Fruit fly (Drosophila melanogaster) whole organism, embryonic: Measurements from ENCODE around the gene CG15353.

Source experiments
- Atf3 ChIP-seq: fragments of 200-800 bp; sonication (Bioruptor generic); optimal IDR thresholded peaks from 3 replicates; lab custom pipeline; 2016; ENCODE audit warnings: missing biosample characterization, missing genetic modification characterization
- Awh ChIP-seq: fragments of 200-800 bp; sonication (Bioruptor generic); IDR thresholded peaks from 2 replicates; pipeline ENCODE4, ENCODE4 v1.3.6; 2022; ENCODE audit warnings: missing biosample characterization, missing genetic modification characterization
- CG1024 ChIP-seq: fragments of 200-800 bp; sonication (Bioruptor generic); IDR thresholded peaks from 2 replicates; pipeline ENCODE4 v1.3.6; 2022; ENCODE audit warnings: missing biosample characterization, missing genetic modification characterization
- CG12659 ChIP-seq: fragments of 200-800 bp; sonication (Bioruptor generic); optimal IDR thresholded peaks from 3 replicates; lab custom pipeline; 2017; ENCODE audit warnings: mild to moderate bottlenecking, missing biosample characterization, missing genetic modification reagents, missing genetic modification characterization
- CG14050 ChIP-seq: fragments of 200-800 bp; sonication (Bioruptor generic); IDR thresholded peaks from 3 replicates; pipeline ENCODE4 v1.3.6; 2022; ENCODE audit warnings: missing biosample characterization, missing genetic modification characterization
- CG14965 ChIP-seq: fragments of 200-800 bp; sonication (Bioruptor generic); optimal IDR thresholded peaks from 2 replicates; lab custom pipeline; 2016; ENCODE audit warnings: missing biosample characterization, missing genetic modification characterization, borderline replicate concordance
- CG1603 ChIP-seq: fragments of 200-800 bp; sonication (Bioruptor generic); optimal IDR thresholded peaks from 2 replicates; lab custom pipeline; 2019; ENCODE audit warnings: missing biosample characterization, mild to moderate bottlenecking, missing genetic modification characterization, moderate library complexity
- CG17829 ChIP-seq: fragments of 200-800 bp; optimal IDR thresholded peaks from 2 replicates; lab custom pipeline; 2019; ENCODE audit warnings: missing biosample characterization, mild to moderate bottlenecking, missing genetic modification characterization, moderate library complexity
- CG17912 ChIP-seq: fragments of 200-800 bp; sonication (Bioruptor generic); optimal IDR thresholded peaks from 2 replicates; lab custom pipeline; 2018; ENCODE audit warnings: missing biosample characterization, mild to moderate bottlenecking, missing genetic modification characterization
- CG18476 ChIP-seq: fragments of 200-800 bp; sonication (Bioruptor generic); optimal IDR thresholded peaks from 2 replicates; lab custom pipeline; 2016; ENCODE audit warnings: missing biosample characterization, mild to moderate bottlenecking, missing genetic modification characterization
- CG18619 ChIP-seq: fragments of 200-800 bp; sonication (Bioruptor generic); optimal IDR thresholded peaks from 3 replicates; lab custom pipeline; 2017; ENCODE audit warnings: missing biosample characterization, mild to moderate bottlenecking, missing genetic modification characterization
- CG3838 ChIP-seq: fragments of 200-800 bp; sonication (Bioruptor generic); optimal IDR thresholded peaks from 3 replicates; lab custom pipeline; 2016; ENCODE audit warnings: missing biosample characterization, missing genetic modification characterization
- CG4404 ChIP-seq: fragments of 200-800 bp; sonication (Bioruptor generic); IDR thresholded peaks from 2 replicates; pipeline ENCODE4 v1.3.6; 2022; ENCODE audit warnings: missing biosample characterization, missing genetic modification characterization
- CG4424 ChIP-seq: fragments of 200-800 bp; sonication (Bioruptor generic); optimal IDR thresholded peaks from 3 replicates; lab custom pipeline; 2016; ENCODE audit warnings: missing biosample characterization, missing genetic modification characterization
- CG4820 ChIP-seq: fragments of 200-800 bp; sonication (Bioruptor generic); optimal IDR thresholded peaks from 3 replicates; lab custom pipeline; 2016; ENCODE audit warnings: missing biosample characterization, missing genetic modification characterization
- CG6654 ChIP-seq: fragments of 200-800 bp; sonication (Bioruptor generic); optimal IDR thresholded peaks from 2 replicates; lab custom pipeline; 2017; ENCODE audit warnings: missing biosample characterization, mild to moderate bottlenecking, missing genetic modification characterization
- CG7271 ChIP-seq: fragments of 200-800 bp; sonication (Bioruptor generic); optimal IDR thresholded peaks from 2 replicates; lab custom pipeline; 2018; ENCODE audit warnings: missing biosample characterization, mild to moderate bottlenecking, missing genetic modification characterization, moderate library complexity
- CG7963 ChIP-seq: fragments of 200-800 bp; sonication (Bioruptor generic); IDR thresholded peaks from 3 replicates; pipeline ENCODE4 v1.3.6; 2022; ENCODE audit warnings: missing biosample characterization, missing genetic modification characterization; ENCODE audit not compliant: partially characterized antibody
- CG9797 ChIP-seq: fragments of 200-800 bp; sonication (Bioruptor generic); optimal IDR thresholded peaks from 3 replicates; lab custom pipeline; 2018; ENCODE audit warnings: missing biosample characterization, mild to moderate bottlenecking, missing genetic modification characterization
- E2f1 ChIP-seq: fragments of 200-800 bp; sonication (Bioruptor generic); IDR thresholded peaks from 2 replicates; pipeline ENCODE4 v1.3.6; 2022; ENCODE audit warnings: missing biosample characterization, missing genetic modification characterization
- Gug ChIP-seq: fragments of 200-800 bp; sonication (Bioruptor generic); IDR thresholded peaks from 4 replicates; pipeline ENCODE4 v1.3.6; 2022; ENCODE audit warnings: missing biosample characterization, missing genetic modification characterization
- Hand ChIP-seq: fragments of 200-800 bp; sonication (Bioruptor generic); optimal IDR thresholded peaks from 2 replicates; lab custom pipeline; 2017; ENCODE audit warnings: mild to moderate bottlenecking, missing biosample characterization, missing genetic modification reagents, missing genetic modification characterization
- Hey ChIP-seq: fragments of 200-800 bp; sonication (Bioruptor generic); optimal IDR thresholded peaks from 3 replicates; lab custom pipeline; 2018; ENCODE audit warnings: missing biosample characterization, mild to moderate bottlenecking, missing genetic modification characterization
- Hsf ChIP-seq: fragments of 200-800 bp; sonication (Bioruptor generic); optimal IDR thresholded peaks from 3 replicates; lab custom pipeline; 2016; ENCODE audit warnings: missing biosample characterization, missing genetic modification characterization
- Meics ChIP-seq: fragments of 200-800 bp; sonication (Bioruptor generic); optimal IDR thresholded peaks from 2 replicates; lab custom pipeline; 2017; ENCODE audit warnings: missing biosample characterization, mild to moderate bottlenecking, missing genetic modification characterization
- Opbp ChIP-seq: fragments of 200-800 bp; sonication (Bioruptor generic); IDR thresholded peaks from 3 replicates; pipeline ENCODE4 v1.3.6; 2022; ENCODE audit warnings: missing biosample characterization, missing genetic modification characterization; ENCODE audit not compliant: partially characterized antibody
- Rfx ChIP-seq: fragments of 200-800 bp; sonication (Bioruptor generic); IDR thresholded peaks from 2 replicates; pipeline ENCODE4 v1.3.6; 2022; ENCODE audit warnings: missing biosample characterization, missing genetic modification characterization
- Sin3A ChIP-seq: fragments of >200 bp; optimal IDR thresholded peaks from 2 replicates; lab custom pipeline; 2018
- Ssrp ChIP-seq: fragments of 200-800 bp; sonication (Bioruptor generic); optimal IDR thresholded peaks from 2 replicates; lab custom pipeline; 2018; ENCODE audit warnings: missing biosample characterization, mild to moderate bottlenecking, missing genetic modification characterization, moderate library complexity
- Xrp1 ChIP-seq: fragments of 200-800 bp; sonication (Bioruptor generic); IDR thresholded peaks from 2 replicates; pipeline ENCODE4 v1.3.6; 2022; ENCODE audit warnings: missing biosample characterization, missing genetic modification characterization
- ac ChIP-seq: fragments of 200-800 bp; sonication (Bioruptor generic); optimal IDR thresholded peaks from 3 replicates; lab custom pipeline; 2017; ENCODE audit warnings: missing biosample characterization, mild to moderate bottlenecking, missing genetic modification characterization
- cas ChIP-seq: fragments of 200-800 bp; sonication (Bioruptor generic); IDR thresholded peaks from 2 replicates; pipeline ENCODE4 v1.3.6; 2022; ENCODE audit warnings: missing biosample characterization, missing genetic modification characterization
- chinmo ChIP-seq: fragments of 200-800 bp; sonication (Bioruptor generic); IDR thresholded peaks from 4 replicates; pipeline ENCODE4 v1.3.6; 2022; ENCODE audit warnings: missing biosample characterization, missing genetic modification characterization; ENCODE audit not compliant: partially characterized antibody
- chn ChIP-seq: fragments of 200-800 bp; sonication (Bioruptor generic); optimal IDR thresholded peaks from 2 replicates; lab custom pipeline; 2016; ENCODE audit warnings: missing biosample characterization, missing genetic modification characterization
- da ChIP-seq: fragments of 200-800 bp; sonication (Bioruptor generic); optimal IDR thresholded peaks from 2 replicates; lab custom pipeline; 2016; ENCODE audit warnings: missing biosample characterization, missing genetic modification characterization
- dmrt99B ChIP-seq: fragments of 200-800 bp; sonication (Bioruptor generic); optimal IDR thresholded peaks from 2 replicates; lab custom pipeline; 2018; ENCODE audit warnings: missing biosample characterization, mild to moderate bottlenecking, missing genetic modification characterization, moderate library complexity
- dpn ChIP-seq, 2 experiments: fragments of 200-800 bp; sonication (Bioruptor generic); optimal IDR thresholded peaks; 3 replicates each; lab custom pipeline; 2016; ENCODE audit warnings: missing biosample characterization in 2 of 2, missing genetic modification characterization in 2 of 2
- eve ChIP-seq, 2 experiments: fragments of >200 bp; optimal IDR thresholded peaks; 2 replicates each; lab custom pipeline; 2017; ENCODE audit warnings: missing biosample characterization in 2 of 2, missing genetic modification characterization in 2 of 2
- ewg ChIP-seq: fragments of 200-800 bp; sonication (Bioruptor generic); optimal IDR thresholded peaks from 3 replicates; lab custom pipeline; 2017; ENCODE audit warnings: mild to moderate bottlenecking, missing biosample characterization, missing genetic modification reagents, missing genetic modification characterization
- hkb ChIP-seq, 2 experiments: fragments of 200-800 bp in 1 of 2; fragments of >200 bp in 1 of 2; sonication (Bioruptor generic) in 1 of 2; IDR thresholded peaks in 1 of 2; optimal IDR thresholded peaks in 1 of 2; 2 replicates each; pipeline versions ENCODE4 v1.3.6 to Lab custom; 2017 to 2022; ENCODE audit warnings: missing biosample characterization in 1 of 2, missing genetic modification characterization in 1 of 2
- ind ChIP-seq: fragments of 200-800 bp; sonication (Bioruptor generic); optimal IDR thresholded peaks from 3 replicates; lab custom pipeline; 2016; ENCODE audit warnings: missing biosample characterization, missing genetic modification characterization
- ken ChIP-seq: fragments of 200-800 bp; sonication (Bioruptor generic); IDR thresholded peaks from 3 replicates; pipeline ENCODE4 v1.3.6; 2022; ENCODE audit warnings: missing biosample characterization, missing genetic modification characterization
- nmo ChIP-seq: fragments of 200-800 bp; sonication (Bioruptor generic); optimal IDR thresholded peaks from 2 replicates; lab custom pipeline; 2018; ENCODE audit warnings: missing biosample characterization, mild to moderate bottlenecking, missing genetic modification characterization, moderate library complexity
- odd ChIP-seq: fragments of 200-800 bp; sonication (Bioruptor generic); optimal IDR thresholded peaks from 2 replicates; lab custom pipeline; 2017; ENCODE audit warnings: missing biosample characterization, mild to moderate bottlenecking, missing genetic modification characterization
- pum ChIP-seq: fragments of 200-800 bp; sonication (Bioruptor generic); optimal IDR thresholded peaks from 2 replicates; lab custom pipeline; 2016; ENCODE audit warnings: missing biosample characterization, missing genetic modification characterization
- so ChIP-seq: fragments of 200-800 bp; sonication (Bioruptor generic); IDR thresholded peaks from 3 replicates; pipeline ENCODE4 v1.3.6; 2022; ENCODE audit warnings: missing biosample characterization, missing genetic modification characterization
- trh ChIP-seq: fragments of 200-800 bp; sonication (Bioruptor generic); optimal IDR thresholded peaks from 2 replicates; lab custom pipeline; 2016; ENCODE audit warnings: missing biosample characterization, missing genetic modification characterization
- vfl ChIP-seq: fragments of 200-800 bp; sonication (Bioruptor generic); optimal IDR thresholded peaks from 2 replicates; lab custom pipeline; 2016; ENCODE audit warnings: missing biosample characterization, missing genetic modification characterization
- wek ChIP-seq: fragments of 200-800 bp; sonication (Bioruptor generic); optimal IDR thresholded peaks from 3 replicates; lab custom pipeline; 2018; ENCODE audit warnings: missing biosample characterization, mild to moderate bottlenecking, missing genetic modification characterization, moderate library complexity
- z ChIP-seq: fragments of 200-800 bp; sonication (Bioruptor generic); IDR thresholded peaks from 3 replicates; pipeline ENCODE4 v1.3.6; 2022; ENCODE audit warnings: missing biosample characterization, missing genetic modification characterization
- zen ChIP-seq: fragments of 200-800 bp; sonication (Bioruptor generic); optimal IDR thresholded peaks from 3 replicates; lab custom pipeline; 2018; ENCODE audit warnings: missing biosample characterization, mild to moderate bottlenecking, missing genetic modification characterization, moderate library complexity
- zen2 ChIP-seq: fragments of 200-800 bp; sonication (Bioruptor generic); IDR thresholded peaks from 3 replicates; pipeline ENCODE4 v1.3.6; 2022; ENCODE audit warnings: missing biosample characterization, missing genetic modification characterization; ENCODE audit not compliant: partially characterized antibody

Gene CG15353

dm6 chr2L:2032076-2032475 lies 25.1 kb upstream of the CG15353 start:
- TF ChIP-seq Gug (GFP tag; lab: Robert Waterston, UW) = peak; percentile 28; the same call in 1 of the 4 replicates
- no peak for TF ChIP-seq CG14050 (GFP tag; lab: Robert Waterston, UW)
- no peak for TF ChIP-seq CG17912
- no peak for TF ChIP-seq CG1024 (GFP tag; lab: Robert Waterston, UW)
- no peak for TF ChIP-seq CG7271 (tag; lab: Kevin White, UChicago)
- TF ChIP-seq Hey (tag; lab: Kevin White, UChicago) = no peak
- no peak for TF ChIP-seq CG4404 (GFP tag; lab: Robert Waterston, UW)
- no peak for TF ChIP-seq CG12659 (GFP tag; lab: Kevin White, UChicago)
- TF ChIP-seq Awh (GFP tag; lab: Robert Waterston, UW) = no peak
- TF ChIP-seq so (GFP tag; lab: Robert Waterston, UW) = no peak
- TF ChIP-seq dpn (GFP tag; optimal IDR thresholded peaks at IDR 0.05; lab: Kevin White, UChicago) = no peak
- peak; percentile 23 for TF ChIP-seq dmrt99B (tag; lab: Kevin White, UChicago)
- TF ChIP-seq CG1603 (tag; lab: Kevin White, UChicago) = no peak
- no peak for TF ChIP-seq Meics (GFP tag; lab: Kevin White, UChicago)
- no peak for TF ChIP-seq wek (GFP tag; lab: Kevin White, UChicago)
- TF ChIP-seq ac = no peak
- TF ChIP-seq odd = no peak
- no peak for TF ChIP-seq CG9797 (GFP tag; lab: Kevin White, UChicago)
- no peak for TF ChIP-seq Atf3 (GFP tag; lab: Kevin White, UChicago)
- TF ChIP-seq Hsf = peak; percentile 9
- TF ChIP-seq ken (GFP tag; lab: Robert Waterston, UW) = no peak
- TF ChIP-seq CG17829 (tag; lab: Kevin White, UChicago) = peak; percentile 21
- no peak for TF ChIP-seq chinmo (GFP tag; lab: Robert Waterston, UW)
- TF ChIP-seq trh = no peak
- no peak for TF ChIP-seq eve (GFP tag; optimal IDR thresholded peaks at IDR 0.05; lab: Kevin White, UChicago)
- TF ChIP-seq CG14965 (GFP tag; lab: Kevin White, UChicago) = no peak
- TF ChIP-seq Opbp = no peak
- TF ChIP-seq E2f1 (GFP tag; lab: Robert Waterston, UW) = no peak
- no peak for TF ChIP-seq chn (GFP tag; lab: Kevin White, UChicago)
- TF ChIP-seq z (GFP tag; lab: Robert Waterston, UW) = no peak
- TF ChIP-seq ind (GFP tag; lab: Kevin White, UChicago) = peak; percentile 9
- TF ChIP-seq CG18619 = no peak
- TF ChIP-seq hkb (optimal IDR thresholded peaks at IDR 0.05; lab: Kevin White, UChicago) = no peak
- no peak for TF ChIP-seq hkb (GFP tag; IDR thresholded peaks at IDR 0.05; lab: Robert Waterston, UW)
- no peak for TF ChIP-seq cas (GFP tag; lab: Robert Waterston, UW)
- no peak for TF ChIP-seq vfl (GFP tag; lab: Kevin White, UChicago)
- TF ChIP-seq CG7963 (GFP tag; lab: Robert Waterston, UW) = no peak
- peak; percentile 18 for TF ChIP-seq CG4820 (GFP tag; lab: Kevin White, UChicago)
- no peak for TF ChIP-seq da (GFP tag; lab: Kevin White, UChicago)
- no peak for TF ChIP-seq zen2 (GFP tag; lab: Robert Waterston, UW)
- no peak for TF ChIP-seq Xrp1 (GFP tag; lab: Robert Waterston, UW)
- peak; percentile 16 for TF ChIP-seq zen (tag; lab: Kevin White, UChicago)
- peak; percentile 64 for TF ChIP-seq nmo (GFP tag; lab: Kevin White, UChicago)
- TF ChIP-seq CG6654 (GFP tag; lab: Kevin White, UChicago) = no peak
- peak; percentile 20 for TF ChIP-seq Ssrp (tag; lab: Kevin White, UChicago)
- TF ChIP-seq CG18476 = no peak
- no peak for TF ChIP-seq CG3838 (GFP tag; lab: Kevin White, UChicago)
- peak; percentile 46; the same call in 1 of the 2 replicates for TF ChIP-seq Rfx (GFP tag; lab: Robert Waterston, UW)
- TF ChIP-seq ewg = no peak
- TF ChIP-seq pum = no peak
- TF ChIP-seq Sin3A (lab: Kevin White, UChicago) = no peak
- peak; percentile 33 for TF ChIP-seq CG4424 (GFP tag; lab: Kevin White, UChicago)
- TF ChIP-seq Hand = no peak
